Fruit fly (Drosophila melanogaster) whole organism, wandering third instar larva: ENCODE measurements around the gene ovo.

Experiments used
- Abd-B ChIP-seq: fragments of >200 bp; optimal IDR thresholded peaks from 2 replicates; lab custom pipeline; 2017; ENCODE audit warnings: missing biosample characterization, missing genetic modification characterization
- CG32264 ChIP-seq: fragments of 200-800 bp; sonication (Bioruptor generic); optimal IDR thresholded peaks from 2 replicates; lab custom pipeline; 2016; ENCODE audit warnings: missing biosample characterization, missing genetic modification characterization
- CG9705 ChIP-seq: fragments of 200-800 bp; sonication (Bioruptor generic); optimal IDR thresholded peaks from 2 replicates; lab custom pipeline; 2018; ENCODE audit warnings: missing biosample characterization, mild to moderate bottlenecking, missing genetic modification characterization
- CrebA ChIP-seq: fragments of 200-800 bp; sonication (Bioruptor generic); optimal IDR thresholded peaks from 2 replicates; lab custom pipeline; 2016; ENCODE audit warnings: missing biosample characterization, mild to moderate bottlenecking, missing genetic modification characterization, borderline replicate concordance
- Dfd ChIP-seq: fragments of >200 bp; optimal IDR thresholded peaks from 2 replicates; lab custom pipeline; 2017; ENCODE audit warnings: missing biosample characterization, missing genetic modification characterization
- Dif ChIP-seq: fragments of 200-275, 200-300 bp; sonication (Bioruptor generic); optimal IDR thresholded peaks from 2 replicates; lab custom pipeline; 2018; ENCODE audit warnings: missing biosample characterization, missing genetic modification characterization; ENCODE audit not compliant: partially characterized antibody
- GATAd ChIP-seq: sonication (Bioruptor generic); optimal IDR thresholded peaks from 2 replicates; lab custom pipeline; 2016; ENCODE audit warnings: missing biosample characterization, missing genetic modification characterization
- HLH106 ChIP-seq: fragments of 200-800 bp; optimal IDR thresholded peaks from 3 replicates; lab custom pipeline; 2019; ENCODE audit warnings: missing biosample characterization, mild to moderate bottlenecking, missing genetic modification characterization, moderate library complexity
- Hnf4 ChIP-seq: fragments of 200-800 bp; sonication (Bioruptor generic); optimal IDR thresholded peaks from 2 replicates; lab custom pipeline; 2016; ENCODE audit warnings: missing biosample characterization, mild to moderate bottlenecking, missing genetic modification characterization
- Hr78 ChIP-seq: fragments of >200 bp; optimal IDR thresholded peaks from 2 replicates; lab custom pipeline; 2017; ENCODE audit warnings: missing biosample characterization, missing genetic modification characterization
- Hr83 ChIP-seq: fragments of 200-300 bp; sonication (Bioruptor generic); optimal IDR thresholded peaks from 2 replicates; lab custom pipeline; 2016; ENCODE audit warnings: missing biosample characterization, mild to moderate bottlenecking, missing genetic modification characterization, moderate library complexity; ENCODE audit not compliant: poor library complexity, severe bottlenecking
- Jra ChIP-seq: sonication (Bioruptor generic); optimal IDR thresholded peaks from 2 replicates; lab custom pipeline; 2016; ENCODE audit warnings: missing biosample characterization, missing genetic modification characterization
- Mio ChIP-seq: sonication (Bioruptor generic); optimal IDR thresholded peaks from 2 replicates; lab custom pipeline; 2016; ENCODE audit warnings: missing biosample characterization, missing genetic modification characterization
- Myc ChIP-seq: fragments of >200 bp; optimal IDR thresholded peaks from 2 replicates; lab custom pipeline; 2017
- N ChIP-seq: fragments of >200 bp; optimal IDR thresholded peaks from 2 replicates; lab custom pipeline; 2018; ENCODE audit warnings: missing biosample characterization, missing external identifiers, missing genetic modification characterization
- OdsH ChIP-seq: fragments of 200-800 bp; sonication (Bioruptor generic); optimal IDR thresholded peaks from 2 replicates; lab custom pipeline; 2016; ENCODE audit warnings: missing biosample characterization, mild to moderate bottlenecking, missing genetic modification characterization
- Rel ChIP-seq, 2 experiments: fragments of 200-800 bp; sonication (Bioruptor generic) in 1 of 2; optimal IDR thresholded peaks; 2 replicates in 1 of 2; 3 replicates in 1 of 2; lab custom pipeline; 2016 to 2019; ENCODE audit warnings: mild to moderate bottlenecking in 2 of 2, missing biosample characterization in 2 of 2, missing genetic modification characterization in 2 of 2, moderate library complexity in 1 of 2
- Sp1 ChIP-seq: fragments of 200-800 bp; sonication (Bioruptor generic); optimal IDR thresholded peaks from 3 replicates; lab custom pipeline; 2019; ENCODE audit warnings: missing biosample characterization, mild to moderate bottlenecking, missing genetic modification characterization, moderate library complexity
- Vsx2 ChIP-seq: fragments of 200-300, 225-300 bp; sonication (Bioruptor generic); optimal IDR thresholded peaks from 2 replicates; lab custom pipeline; 2018; ENCODE audit warnings: missing biosample characterization, missing genetic modification characterization; ENCODE audit not compliant: partially characterized antibody
- br ChIP-seq: fragments of 200-800 bp; sonication (Bioruptor generic); optimal IDR thresholded peaks from 2 replicates; lab custom pipeline; 2016; ENCODE audit warnings: missing biosample characterization, missing genetic modification characterization
- brk ChIP-seq: fragments of 200-800 bp; sonication (Bioruptor generic); optimal IDR thresholded peaks from 2 replicates; lab custom pipeline; 2016; ENCODE audit warnings: missing biosample characterization, mild to moderate bottlenecking, missing genetic modification characterization
- dl ChIP-seq, 2 experiments: fragments of 175-275, 200-275 bp in 1 of 2; fragments of 200-275 bp in 1 of 2; sonication (Bioruptor generic); optimal IDR thresholded peaks; lab custom pipeline; 2018; ENCODE audit warnings: mild to moderate bottlenecking in 2 of 2, missing biosample characterization in 2 of 2, missing genetic modification characterization in 2 of 2, moderate library complexity in 2 of 2; ENCODE audit not compliant: partially characterized antibody in 2 of 2, insufficient read depth in 1 of 2
- dmrt93B ChIP-seq: fragments of 200-800 bp; sonication (Bioruptor generic); optimal IDR thresholded peaks from 2 replicates; lab custom pipeline; 2018; ENCODE audit warnings: missing biosample characterization, mild to moderate bottlenecking, missing genetic modification characterization
- dsf ChIP-seq: sonication (Bioruptor generic); optimal IDR thresholded peaks from 2 replicates; lab custom pipeline; 2016; ENCODE audit warnings: missing biosample characterization, missing genetic modification characterization, borderline replicate concordance
- ey ChIP-seq: fragments of 200-800 bp; sonication (Bioruptor generic); optimal IDR thresholded peaks from 2 replicates; lab custom pipeline; 2016; ENCODE audit warnings: missing biosample characterization, missing genetic modification characterization
- foxo ChIP-seq, 2 experiments: fragments of 200-800 bp; sonication (Bioruptor generic); optimal IDR thresholded peaks; 2 replicates in 1 of 2; 3 replicates in 1 of 2; lab custom pipeline; 2016 to 2017; ENCODE audit warnings: missing biosample characterization in 2 of 2, missing genetic modification characterization in 2 of 2
- fru ChIP-seq: fragments of 200-800 bp; sonication (Bioruptor generic); optimal IDR thresholded peaks from 3 replicates; lab custom pipeline; 2016; ENCODE audit warnings: missing biosample characterization, mild to moderate bottlenecking, missing genetic modification characterization
- h ChIP-seq: fragments of 200-800 bp; sonication (Bioruptor generic); optimal IDR thresholded peaks from 3 replicates; lab custom pipeline; 2016; ENCODE audit warnings: missing biosample characterization, mild to moderate bottlenecking, missing genetic modification characterization
- jim ChIP-seq: fragments of 175-275, 200-325 bp; sonication (Bioruptor generic); optimal IDR thresholded peaks from 2 replicates; lab custom pipeline; 2016; ENCODE audit warnings: missing biosample characterization, mild to moderate bottlenecking, missing genetic modification characterization
- lola ChIP-seq: fragments of >200 bp; optimal IDR thresholded peaks from 2 replicates; lab custom pipeline; 2017; ENCODE audit warnings: missing biosample characterization, missing genetic modification characterization
- pan ChIP-seq: fragments of >200 bp; optimal IDR thresholded peaks from 2 replicates; lab custom pipeline; 2017
- psq ChIP-seq: fragments of 200-800 bp; sonication (Bioruptor generic); optimal IDR thresholded peaks from 3 replicates; lab custom pipeline; 2017; ENCODE audit warnings: missing biosample characterization, mild to moderate bottlenecking, missing genetic modification characterization, moderate library complexity
- rgr ChIP-seq: fragments of 200-800 bp; sonication (Bioruptor generic); optimal IDR thresholded peaks from 3 replicates; lab custom pipeline; 2016; ENCODE audit warnings: missing biosample characterization, mild to moderate bottlenecking, missing genetic modification characterization
- sage ChIP-seq: fragments of 200-800 bp; sonication (Bioruptor generic); optimal IDR thresholded peaks from 2 replicates; lab custom pipeline; 2016; ENCODE audit warnings: missing biosample characterization, mild to moderate bottlenecking, missing genetic modification characterization
- sv ChIP-seq: fragments of 200-800 bp; sonication (Bioruptor generic); optimal IDR thresholded peaks from 3 replicates; lab custom pipeline; 2016; ENCODE audit warnings: missing biosample characterization, missing genetic modification characterization
- tai ChIP-seq: sonication (Bioruptor generic); optimal IDR thresholded peaks from 2 replicates; lab custom pipeline; 2016; ENCODE audit warnings: missing biosample characterization, missing genetic modification characterization
- usp ChIP-seq: fragments of >200 bp; optimal IDR thresholded peaks from 2 replicates; lab custom pipeline; 2017; ENCODE audit warnings: missing biosample characterization, missing genetic modification characterization
- woc ChIP-seq: sonication (Bioruptor generic); optimal IDR thresholded peaks from 2 replicates; lab custom pipeline; 2016; ENCODE audit warnings: missing biosample characterization, mild to moderate bottlenecking, missing genetic modification characterization

ovo gene

DNA sequence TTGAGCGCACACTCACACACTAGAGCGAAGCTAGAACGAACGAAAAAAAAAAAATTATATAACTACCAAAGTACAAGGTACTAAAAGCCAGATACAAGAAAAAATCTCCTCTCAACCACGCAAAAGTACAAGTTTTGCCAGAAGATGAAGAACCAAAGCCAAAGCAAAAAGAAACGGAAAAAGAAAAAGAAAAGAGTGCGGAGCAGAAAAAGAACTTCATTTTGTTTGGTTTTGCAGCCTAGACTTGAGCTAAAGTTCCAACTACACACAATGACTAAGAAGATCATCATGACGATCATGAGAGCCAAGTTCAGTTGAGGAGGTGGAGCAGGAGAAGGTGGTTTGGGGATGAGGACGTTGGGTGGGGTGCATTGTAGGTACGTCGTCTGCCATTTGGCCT lies 3.0 kb downstream of the ovo start:
- no peak for TF ChIP-seq CrebA (GFP tag; lab: Kevin White, UChicago)
- no peak for TF ChIP-seq Abd-B (GFP tag; lab: Kevin White, UChicago)

- no peak for TF ChIP-seq dsf
- no peak for TF ChIP-seq pan (lab: Kevin White, UChicago)
- no peak for TF ChIP-seq foxo (GFP tag; optimal IDR thresholded peaks at IDR 0.05; lab: Kevin White, UChicago)
- TF ChIP-seq psq: peak; percentile 98
- no peak for TF ChIP-seq usp
- TF ChIP-seq ey (GFP tag; lab: Kevin White, UChicago): no peak
- peak; percentile 29 for TF ChIP-seq sage (GFP tag; lab: Kevin White, UChicago)
- no peak for TF ChIP-seq woc (GFP tag; lab: Kevin White, UChicago)
- TF ChIP-seq N (GFP tag; lab: Kevin White, UChicago): no peak
- no peak for TF ChIP-seq Jra (GFP tag; lab: Kevin White, UChicago)
- peak; percentile 86 for TF ChIP-seq CrebA (GFP tag; lab: Kevin White, UChicago)
- no peak for TF ChIP-seq dmrt93B (GFP tag; lab: Kevin White, UChicago)
- TF ChIP-seq CG32264: no peak
- no peak for TF ChIP-seq br (GFP tag; lab: Kevin White, UChicago)
- TF ChIP-seq tai (GFP tag; lab: Kevin White, UChicago): no peak
- TF ChIP-seq Sp1: peak; percentile 68
- TF ChIP-seq Mio (GFP tag; lab: Kevin White, UChicago): no peak
- TF ChIP-seq sv (GFP tag; lab: Kevin White, UChicago): no peak
- TF ChIP-seq GATAd (GFP tag; lab: Kevin White, UChicago): no peak
- no peak for TF ChIP-seq CG9705 (GFP tag; lab: Kevin White, UChicago)
- TF ChIP-seq Vsx2 (GFP tag; lab: Kevin White, UChicago): peak; percentile 52
- TF ChIP-seq Hr78 (GFP tag; lab: Kevin White, UChicago): no peak
- no peak for TF ChIP-seq lola (GFP tag; lab: Kevin White, UChicago)
- no peak for TF ChIP-seq OdsH (GFP tag; lab: Kevin White, UChicago)
- TF ChIP-seq Abd-B (GFP tag; lab: Kevin White, UChicago): no peak
- peak in 1 of 2 experiments; percentile 21 for TF ChIP-seq dl (GFP tag; optimal IDR thresholded peaks at IDR 0.05; lab: Kevin White, UChicago; ENCODE audit: insufficient read depth in 1 of 2, partially characterized antibody in 2 of 2)
- no peak for TF ChIP-seq Myc (lab: Kevin White, UChicago)
- no peak for TF ChIP-seq h (GFP tag; lab: Kevin White, UChicago)
- peak; percentile 19 for TF ChIP-seq fru (GFP tag; lab: Kevin White, UChicago)
- TF ChIP-seq Dif (GFP tag; lab: Kevin White, UChicago): peak; percentile 43
- TF ChIP-seq rgr (GFP tag; lab: Kevin White, UChicago): no peak
- peak; percentile 3 for TF ChIP-seq Hnf4
- TF ChIP-seq brk (GFP tag; lab: Kevin White, UChicago): no peak
- TF ChIP-seq HLH106 (tag; lab: Kevin White, UChicago): no peak
- no peak for TF ChIP-seq jim (GFP tag; lab: Kevin White, UChicago)
- TF ChIP-seq Hr83: no peak
- peak; percentile 31 for TF ChIP-seq Rel (GFP tag; optimal IDR thresholded peaks at IDR 0.05; lab: Kevin White, UChicago)
- TF ChIP-seq Rel (tag; optimal IDR thresholded peaks at IDR 0.05; lab: Kevin White, UChicago): peak; percentile 0
- TF ChIP-seq Dfd (GFP tag; lab: Kevin White, UChicago): no peak
- TF ChIP-seq, all 38 proteins: peak for 10
Observed at dm6 chrX:5052994-5053393, 4.9 kb downstream of the ovo start.

DNA sequence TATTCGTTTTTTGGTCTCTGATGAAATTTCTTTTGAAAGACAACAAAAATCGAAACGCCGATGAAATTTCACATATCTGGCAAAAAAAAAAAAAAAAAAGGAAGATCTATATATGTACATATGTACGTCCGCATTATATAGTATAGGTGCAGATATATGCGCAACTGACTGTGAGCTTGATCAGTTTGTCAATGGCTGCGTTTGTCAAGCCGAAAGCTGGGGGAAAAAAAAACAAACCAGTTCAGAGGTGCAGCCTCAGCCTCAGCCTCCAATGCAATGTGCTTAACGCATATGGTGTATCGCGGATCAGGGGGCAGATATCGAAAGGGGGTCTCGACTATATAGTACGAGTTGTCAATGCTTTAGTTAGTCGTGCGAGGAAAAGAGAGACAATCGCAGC lies 6.9 kb downstream of the ovo start:
- no peak for TF ChIP-seq Hnf4
- TF ChIP-seq sv (GFP tag; lab: Kevin White, UChicago): no peak
